Worm (Caenorhabditis elegans): ENCODE results near the gene atf-7.

DNA sequence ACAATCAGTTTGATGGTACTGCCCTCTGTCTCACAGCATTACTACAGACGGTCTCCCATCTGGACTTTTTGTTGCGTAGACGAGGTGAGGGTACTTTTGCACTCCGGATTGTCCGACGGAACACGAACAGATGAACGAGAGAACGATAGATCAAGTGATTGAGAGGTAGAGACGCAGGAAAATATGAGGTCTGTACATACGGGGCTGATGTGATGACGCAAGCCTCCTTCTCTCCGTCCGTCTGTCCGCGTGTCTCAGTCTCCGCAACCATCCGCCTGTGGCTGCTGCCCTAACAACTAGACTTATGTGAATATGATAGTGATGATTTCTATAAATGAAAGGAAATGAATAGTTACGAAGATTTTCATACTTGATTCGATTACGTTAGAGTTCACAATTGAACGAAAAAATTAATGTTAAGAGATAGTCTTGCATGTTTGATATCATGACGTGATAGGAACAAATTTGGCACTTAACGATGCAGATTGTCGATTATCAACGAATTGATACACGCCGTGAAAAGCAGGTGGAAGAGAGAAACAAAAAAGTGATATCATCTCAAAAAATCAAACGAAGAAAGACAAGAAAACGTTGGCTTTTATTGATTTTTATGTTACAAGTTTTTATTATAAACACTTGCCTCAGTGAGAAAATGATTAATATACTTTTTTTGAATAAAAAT lies 3.9 kb upstream of the atf-7 start:
- TF ChIP-seq fkh-10 (GFP tag; optimal IDR thresholded peaks at IDR 0.05): no peak
- no peak for TF ChIP-seq snpc-4 (tag; optimal IDR thresholded peaks at IDR 0.05)
- TF ChIP-seq elt-1 (tag; optimal IDR thresholded peaks at IDR 0.05): no peak
- no peak for TF ChIP-seq aly-2 (tag; optimal IDR thresholded peaks at IDR 0.05)
- TF ChIP-seq lin-39 (tag; optimal IDR thresholded peaks at IDR 0.05): no peak
- no peak for TF ChIP-seq ZK546.5 (tag; optimal IDR thresholded peaks at IDR 0.05)
- no peak for TF ChIP-seq ceh-28 (tag; optimal IDR thresholded peaks at IDR 0.05)
